Fruit fly (Drosophila melanogaster) whole organism, embryonic: ENCODE measurements around the gene Iris.

ENCODE experiments used
- Atf-2 ChIP-seq: fragments of 200-800 bp; sonication (Bioruptor generic); optimal IDR thresholded peaks from 2 replicates; lab custom pipeline; 2016; ENCODE audit warnings: missing biosample characterization, missing genetic modification characterization
- CG10274 ChIP-seq: fragments of 200-800 bp; sonication (Bioruptor generic); optimal IDR thresholded peaks from 3 replicates; lab custom pipeline; 2017; ENCODE audit warnings: missing biosample characterization, mild to moderate bottlenecking, missing genetic modification characterization
- CG10543 ChIP-seq: fragments of 200-800 bp; sonication (Bioruptor generic); optimal IDR thresholded peaks from 3 replicates; lab custom pipeline; 2017; ENCODE audit warnings: missing biosample characterization, mild to moderate bottlenecking, missing genetic modification characterization, moderate library complexity
- CG12659 ChIP-seq: fragments of 200-800 bp; sonication (Bioruptor generic); optimal IDR thresholded peaks from 3 replicates; lab custom pipeline; 2017; ENCODE audit warnings: mild to moderate bottlenecking, missing biosample characterization, missing genetic modification reagents, missing genetic modification characterization
- CG13624 ChIP-seq: fragments of 200-800 bp; sonication (Bioruptor generic); optimal IDR thresholded peaks from 2 replicates; lab custom pipeline; 2016; ENCODE audit warnings: missing biosample characterization, missing genetic modification characterization
- CG15479 ChIP-seq: fragments of 200-800 bp; sonication (Bioruptor generic); optimal IDR thresholded peaks from 3 replicates; lab custom pipeline; 2019; ENCODE audit warnings: missing biosample characterization, mild to moderate bottlenecking, missing genetic modification characterization, moderate library complexity
- CG16815 ChIP-seq: fragments of 200-800 bp; sonication (Bioruptor generic); optimal IDR thresholded peaks from 3 replicates; lab custom pipeline; 2017; ENCODE audit warnings: missing biosample characterization, mild to moderate bottlenecking, missing genetic modification characterization
- CG2202 ChIP-seq: fragments of 200-800 bp; sonication (Bioruptor generic); optimal IDR thresholded peaks from 2 replicates; lab custom pipeline; 2018; ENCODE audit warnings: missing biosample characterization, mild to moderate bottlenecking, missing genetic modification characterization
- CG34422 ChIP-seq: fragments of 200-800 bp; sonication (Bioruptor generic); IDR thresholded peaks from 3 replicates; pipeline ENCODE4 v1.3.6; 2022; ENCODE audit warnings: missing biosample characterization, missing genetic modification characterization
- CG4360 ChIP-seq: fragments of 200-800 bp; sonication (Bioruptor generic); IDR thresholded peaks from 2 replicates; pipeline ENCODE4 v1.3.6; 2022; ENCODE audit warnings: missing biosample characterization, missing genetic modification characterization
- CG4617 ChIP-seq: fragments of 200-800 bp; sonication (Bioruptor generic); optimal IDR thresholded peaks from 3 replicates; lab custom pipeline; 2016; ENCODE audit warnings: missing biosample characterization, missing genetic modification characterization, borderline replicate concordance
- CG8478 ChIP-seq: fragments of >200 bp; optimal IDR thresholded peaks from 2 replicates; lab custom pipeline; 2018
- CrebB ChIP-seq: fragments of 200-800 bp; sonication (Bioruptor generic); optimal IDR thresholded peaks from 3 replicates; lab custom pipeline; 2018; ENCODE audit warnings: missing biosample characterization, mild to moderate bottlenecking, missing genetic modification characterization
- D ChIP-seq, 2 experiments: fragments of 200-800 bp in 1 of 2; fragments of >200 bp in 1 of 2; sonication (Bioruptor generic) in 1 of 2; optimal IDR thresholded peaks; 2 replicates in 1 of 2; 3 replicates in 1 of 2; lab custom pipeline; 2017; ENCODE audit warnings: mild to moderate bottlenecking in 1 of 2, missing biosample characterization in 1 of 2, missing genetic modification characterization in 1 of 2, missing genetic modification reagents in 1 of 2
- Dll ChIP-seq: fragments of 200-800 bp; sonication (Bioruptor generic); IDR thresholded peaks from 4 replicates; pipeline ENCODE4 v1.3.6; 2022; ENCODE audit warnings: missing biosample characterization, missing genetic modification characterization; ENCODE audit not compliant: partially characterized antibody
- ERR ChIP-seq: fragments of 200-800 bp; sonication (Bioruptor generic); optimal IDR thresholded peaks from 2 replicates; lab custom pipeline; 2016; ENCODE audit warnings: missing biosample characterization, missing genetic modification characterization
- Fer2 ChIP-seq: fragments of 200-800 bp; sonication (Bioruptor generic); optimal IDR thresholded peaks from 2 replicates; lab custom pipeline; 2018; ENCODE audit warnings: missing biosample characterization, mild to moderate bottlenecking, missing genetic modification characterization, moderate library complexity
- Hr3 ChIP-seq: fragments of 200-800 bp; sonication (Bioruptor generic); optimal IDR thresholded peaks from 3 replicates; lab custom pipeline; 2016; ENCODE audit warnings: missing biosample characterization, missing genetic modification characterization
- Lhr ChIP-seq: fragments of 200-800 bp; sonication (Bioruptor generic); optimal IDR thresholded peaks from 3 replicates; lab custom pipeline; 2017; ENCODE audit warnings: mild to moderate bottlenecking, missing biosample characterization, missing genetic modification reagents, missing genetic modification characterization
- MESR4 ChIP-seq: fragments of 200-800 bp; sonication (Bioruptor generic); optimal IDR thresholded peaks from 2 replicates; lab custom pipeline; 2018; ENCODE audit warnings: missing biosample characterization, mild to moderate bottlenecking, missing genetic modification characterization, moderate library complexity
- Scr ChIP-seq: fragments of 200-800 bp; sonication (Bioruptor generic); IDR thresholded peaks from 2 replicates; pipeline ENCODE4 v1.3.6; 2022; ENCODE audit warnings: missing biosample characterization, missing genetic modification characterization; ENCODE audit not compliant: partially characterized antibody
- Sin3A ChIP-seq: fragments of >200 bp; optimal IDR thresholded peaks from 2 replicates; lab custom pipeline; 2018
- Six4 ChIP-seq: fragments of 200-800 bp; sonication (Bioruptor generic); optimal IDR thresholded peaks from 2 replicates; lab custom pipeline; 2016; ENCODE audit warnings: missing biosample characterization, missing genetic modification characterization
- Xbp1 ChIP-seq: fragments of 200-800 bp; sonication (Bioruptor generic); optimal IDR thresholded peaks from 3 replicates; lab custom pipeline; 2016; ENCODE audit warnings: missing biosample characterization, mild to moderate bottlenecking, missing genetic modification characterization
- YL-1 ChIP-seq: fragments of 200-800 bp; sonication (Bioruptor generic); optimal IDR thresholded peaks from 3 replicates; lab custom pipeline; 2017; ENCODE audit warnings: missing biosample characterization, mild to moderate bottlenecking, missing genetic modification characterization
- cg ChIP-seq: fragments of 200-800 bp; sonication (Bioruptor generic); optimal IDR thresholded peaks from 3 replicates; lab custom pipeline; 2019; ENCODE audit warnings: missing biosample characterization, mild to moderate bottlenecking, missing genetic modification characterization, moderate library complexity
- chinmo ChIP-seq: fragments of 200-800 bp; sonication (Bioruptor generic); IDR thresholded peaks from 4 replicates; pipeline ENCODE4 v1.3.6; 2022; ENCODE audit warnings: missing biosample characterization, missing genetic modification characterization; ENCODE audit not compliant: partially characterized antibody
- crol ChIP-seq: fragments of 200-800 bp; sonication (Bioruptor generic); IDR thresholded peaks from 2 replicates; pipeline ENCODE4 v1.3.6; 2022; ENCODE audit warnings: missing biosample characterization, missing genetic modification characterization
- crp ChIP-seq, 2 experiments: fragments of 200-800 bp; sonication (Bioruptor generic); optimal IDR thresholded peaks; 2 replicates in 1 of 2; 3 replicates in 1 of 2; lab custom pipeline; 2017; ENCODE audit warnings: missing biosample characterization in 2 of 2, missing genetic modification characterization in 2 of 2, mild to moderate bottlenecking in 1 of 2, moderate library complexity in 1 of 2
- dysf ChIP-seq: fragments of 200-800 bp; sonication (Bioruptor generic); IDR thresholded peaks from 3 replicates; pipeline ENCODE4 v1.3.6; 2022; ENCODE audit warnings: missing biosample characterization, missing genetic modification characterization
- exex ChIP-seq: fragments of 200-800 bp; sonication (Bioruptor generic); optimal IDR thresholded peaks from 4 replicates; lab custom pipeline; 2018; ENCODE audit warnings: missing biosample characterization, mild to moderate bottlenecking, missing genetic modification characterization, moderate library complexity
- grn ChIP-seq: fragments of 200-800 bp; sonication (Bioruptor generic); optimal IDR thresholded peaks from 3 replicates; lab custom pipeline; 2017; ENCODE audit warnings: missing biosample characterization, missing genetic modification characterization
- gt ChIP-seq: fragments of 200-800 bp; sonication (Bioruptor generic); IDR thresholded peaks from 2 replicates; pipeline ENCODE4 v1.3.6; 2022; ENCODE audit warnings: missing biosample characterization, missing genetic modification characterization
- lab ChIP-seq: fragments of 200-800 bp; sonication (Bioruptor generic); optimal IDR thresholded peaks from 3 replicates; lab custom pipeline; 2017; ENCODE audit warnings: missing biosample characterization, missing genetic modification characterization, mild to moderate bottlenecking, moderate library complexity, missing genetic modification reagents
- lola ChIP-seq, 3 experiments: fragments of >200 bp in 2 of 3; fragments of 200-800 bp in 1 of 3; sonication (Bioruptor generic) in 1 of 3; optimal IDR thresholded peaks; 2 replicates each; lab custom pipeline; 2017 to 2019; ENCODE audit warnings: missing biosample characterization in 3 of 3, missing genetic modification characterization in 3 of 3, mild to moderate bottlenecking in 1 of 3, moderate library complexity in 1 of 3
- luna ChIP-seq: fragments of 200-800 bp; sonication (Bioruptor generic); optimal IDR thresholded peaks from 2 replicates; lab custom pipeline; 2016; ENCODE audit warnings: missing biosample characterization, missing genetic modification characterization
- pnt ChIP-seq: fragments of 200-800 bp; sonication (Bioruptor generic); optimal IDR thresholded peaks from 3 replicates; lab custom pipeline; 2016; ENCODE audit warnings: missing biosample characterization, missing genetic modification characterization
- schlank ChIP-seq: fragments of 200-800 bp; sonication (Bioruptor generic); optimal IDR thresholded peaks from 2 replicates; lab custom pipeline; 2018; ENCODE audit warnings: missing biosample characterization, mild to moderate bottlenecking, missing genetic modification characterization
- scrt ChIP-seq: fragments of 200-800 bp; sonication (Bioruptor generic); optimal IDR thresholded peaks from 2 replicates; lab custom pipeline; 2018; ENCODE audit warnings: missing biosample characterization, mild to moderate bottlenecking, missing genetic modification characterization, moderate library complexity
- sens-2 ChIP-seq: fragments of 200-800 bp; sonication (Bioruptor generic); IDR thresholded peaks from 2 replicates; pipeline ENCODE4 v1.3.6; 2022; ENCODE audit warnings: missing biosample characterization, missing genetic modification characterization
- ssp ChIP-seq: fragments of 200-800 bp; sonication (Bioruptor generic); IDR thresholded peaks from 2 replicates; pipeline ENCODE4 v1.3.6; 2022; ENCODE audit warnings: missing biosample characterization, missing genetic modification characterization
- sug ChIP-seq: fragments of 200-800 bp; optimal IDR thresholded peaks from 2 replicates; lab custom pipeline; 2019; ENCODE audit warnings: missing biosample characterization, mild to moderate bottlenecking, missing genetic modification characterization, moderate library complexity
- unpg ChIP-seq: fragments of 200-800 bp; sonication (Bioruptor generic); optimal IDR thresholded peaks from 3 replicates; lab custom pipeline; 2018; ENCODE audit warnings: missing biosample characterization, mild to moderate bottlenecking, missing genetic modification characterization, moderate library complexity
- usp ChIP-seq: fragments of >200 bp; optimal IDR thresholded peaks from 2 replicates; lab custom pipeline; 2017; ENCODE audit warnings: missing biosample characterization, missing genetic modification characterization

The Iris gene

DNA sequence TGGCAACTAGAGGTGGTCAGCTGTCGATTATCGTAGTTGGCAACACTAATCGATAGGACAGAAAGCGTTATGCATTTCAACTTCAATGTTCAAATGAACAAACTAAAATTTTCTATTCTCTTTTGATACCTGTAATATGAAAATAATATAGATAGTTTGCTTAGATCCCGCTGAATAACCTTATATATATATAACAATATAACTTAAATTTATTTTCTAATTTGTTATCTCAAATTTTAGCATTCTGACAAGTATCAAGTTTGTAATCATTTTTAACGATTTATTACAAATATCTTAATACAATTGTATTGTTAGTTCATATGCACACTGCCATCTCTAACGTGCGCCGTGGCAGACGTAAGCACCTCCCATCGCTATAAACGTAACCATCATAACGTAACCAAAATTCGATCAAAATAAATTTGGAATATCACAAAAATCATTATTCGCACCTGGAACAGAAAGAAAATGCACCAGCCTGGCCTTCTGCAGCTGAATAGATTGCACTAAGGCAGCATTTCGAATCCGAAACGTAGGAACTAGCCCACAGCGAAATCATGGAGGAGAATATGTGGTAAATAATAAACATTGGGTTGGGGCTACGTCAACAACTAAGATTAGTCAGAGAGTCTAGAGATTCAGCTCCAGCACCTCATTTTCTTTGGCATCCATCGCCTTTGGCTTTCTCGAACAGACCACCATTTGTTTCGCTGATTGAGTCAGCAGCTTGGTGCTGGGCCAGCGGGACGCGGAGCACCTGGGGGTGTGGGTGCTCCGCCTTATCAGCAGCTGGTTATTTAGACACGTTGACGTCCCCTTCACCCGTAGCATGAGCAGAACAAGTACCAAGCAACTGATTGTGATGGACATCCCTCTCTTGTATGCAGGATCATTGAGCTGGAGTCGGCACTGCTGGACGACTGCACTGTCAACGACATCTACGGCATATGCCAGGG, 4.7 kb downstream of the Iris start, which contains the start of the genes Pino and TBC1D23 (continued):
- TF ChIP-seq schlank (tag; lab: Kevin White, UChicago): no peak
- no peak for TF ChIP-seq usp (GFP tag; lab: Kevin White, UChicago)
- TF ChIP-seq Lhr: peak; percentile 4
- no peak for TF ChIP-seq CG8478
- peak; percentile 80 for TF ChIP-seq Scr
- peak; percentile 49 for TF ChIP-seq Fer2 (tag; lab: Kevin White, UChicago)
- peak; percentile 82 for TF ChIP-seq Hr3 (GFP tag; lab: Kevin White, UChicago)
- peak; percentile 54 for TF ChIP-seq ssp

DNA sequence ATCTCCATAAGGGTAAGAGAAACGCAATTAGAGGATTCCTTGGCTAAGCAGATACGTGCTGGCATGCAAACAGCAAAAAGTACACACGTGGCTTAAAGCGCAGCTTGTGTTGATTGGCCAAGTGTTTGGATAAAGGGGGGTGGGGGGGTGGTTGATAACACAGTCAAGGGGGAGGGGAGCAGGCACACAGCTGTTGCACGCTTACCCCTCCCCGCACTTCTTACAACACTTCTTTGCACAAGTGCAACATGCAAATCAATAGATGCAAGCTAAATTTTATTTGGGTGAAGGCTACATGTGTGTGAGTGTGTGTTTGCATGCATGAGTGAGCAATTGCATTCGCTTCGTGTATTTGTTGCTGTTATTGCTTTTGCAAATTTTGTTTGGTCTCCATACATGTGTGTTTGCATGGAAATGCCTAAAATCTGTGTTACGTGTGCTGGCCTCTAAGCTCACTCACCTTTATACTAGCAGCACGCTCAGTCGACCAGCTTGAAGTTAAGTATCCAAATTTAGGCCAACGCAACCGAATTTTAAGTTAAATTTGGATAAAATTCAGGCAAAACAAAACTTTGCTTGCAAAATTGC, 5.5 kb downstream of the Iris start:
- TF ChIP-seq scrt (GFP tag; lab: Kevin White, UChicago) (peak; percentile 48), CG4617 (GFP tag; lab: Kevin White, UChicago) (peak; percentile 20), CrebB (no peak), CG34422 (GFP tag; lab: Robert Waterston, UW) (peak; percentile 43; the same call in 1 of the 3 replicates), unpg (no peak), chinmo (0 out of 4 replicates have a peak, but pooled peaks have one; percentile 35), YL-1 (GFP tag; lab: Kevin White, UChicago) (peak; percentile 30), CG16815 (no peak), pnt (GFP tag; lab: Kevin White, UChicago) (no peak), CG15479 (peak; percentile 37), Sin3A (lab: Kevin White, UChicago) (peak; percentile 14), MESR4 (GFP tag; lab: Kevin White, UChicago) (peak; percentile 51), crp (GFP tag; optimal IDR thresholded peaks at IDR 0.05; lab: Kevin White, UChicago) (peak in 1 of 2 experiments; percentile 64), CG10543 (GFP tag; lab: Kevin White, UChicago) (no peak), cg (GFP tag; lab: Kevin White, UChicago) (peak; percentile 22), Xbp1 (GFP tag; lab: Kevin White, UChicago) (no peak), crol (GFP tag; lab: Robert Waterston, UW) (peak; percentile 97), CG4360 (GFP tag; lab: Robert Waterston, UW) (0 out of 2 replicates have a peak, but pooled peaks have one; percentile 2)

DNA sequence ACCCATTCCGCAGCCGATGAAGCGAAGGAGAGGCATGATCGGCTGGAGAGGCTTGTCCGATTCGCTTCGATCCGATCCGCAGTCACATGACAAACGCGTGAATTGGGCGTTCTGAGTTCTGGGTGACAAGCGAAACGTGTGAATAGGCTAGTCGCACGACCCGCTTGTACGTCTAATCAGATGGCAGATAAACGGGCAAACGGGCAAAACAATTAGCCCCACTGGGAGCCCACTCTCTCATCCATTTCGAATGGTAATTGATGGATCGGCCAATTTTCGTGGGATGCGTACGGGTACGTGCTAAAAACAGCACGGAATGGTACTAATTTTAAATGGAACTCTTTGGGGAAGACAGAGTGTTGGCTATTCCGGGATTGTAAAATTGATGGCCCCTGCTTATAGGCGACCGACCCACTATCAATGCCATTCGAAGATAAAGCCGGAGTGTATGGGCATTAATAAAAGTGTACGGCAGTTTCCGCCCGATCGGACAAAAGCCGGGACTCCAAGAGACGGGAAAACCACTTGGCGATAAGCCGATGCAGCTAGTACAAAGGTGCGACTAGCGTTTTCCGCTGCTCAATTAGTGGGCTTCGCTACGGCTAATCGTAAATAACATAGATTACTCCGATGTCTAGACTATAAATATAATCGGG, 6.3 kb downstream of the Iris start:
- TF ChIP-seq Six4 (GFP tag; lab: Kevin White, UChicago): no peak
- peak; percentile 60 for TF ChIP-seq grn (GFP tag; lab: Kevin White, UChicago)
- TF ChIP-seq CG10274 (GFP tag; lab: Kevin White, UChicago): peak; percentile 45
- TF ChIP-seq D (optimal IDR thresholded peaks at IDR 0.05; lab: Kevin White, UChicago): no peak
- TF ChIP-seq D (GFP tag; optimal IDR thresholded peaks at IDR 0.05; lab: Kevin White, UChicago): no peak
- no peak for TF ChIP-seq luna (GFP tag; lab: Kevin White, UChicago)
- TF ChIP-seq gt (GFP tag; lab: Robert Waterston, UW): no peak
- TF ChIP-seq ERR (GFP tag; lab: Kevin White, UChicago): no peak
- peak; percentile 82 for TF ChIP-seq exex (tag; lab: Kevin White, UChicago)
- TF ChIP-seq lola (GFP tag; optimal IDR thresholded peaks at IDR 0.05; lab: Kevin White, UChicago): no peak
- TF ChIP-seq lab (GFP tag; lab: Kevin White, UChicago): peak; percentile 76
- no peak for TF ChIP-seq Atf-2 (GFP tag; lab: Kevin White, UChicago)
- TF ChIP-seq sens-2: no peak
- TF ChIP-seq dysf: 0 out of 3 replicates have a peak, but pooled peaks have one; percentile 16
- no peak for TF ChIP-seq Dll
- TF ChIP-seq CrebB: no peak
- TF ChIP-seq sug (tag; lab: Kevin White, UChicago): peak; percentile 97
- no peak for TF ChIP-seq CG2202 (tag; lab: Kevin White, UChicago)
- TF ChIP-seq CG12659 (GFP tag; lab: Kevin White, UChicago): no peak
- no peak for TF ChIP-seq CG13624
